Fruit fly (Drosophila melanogaster): ENCODE results near the gene ZnT86D.

DNA sequence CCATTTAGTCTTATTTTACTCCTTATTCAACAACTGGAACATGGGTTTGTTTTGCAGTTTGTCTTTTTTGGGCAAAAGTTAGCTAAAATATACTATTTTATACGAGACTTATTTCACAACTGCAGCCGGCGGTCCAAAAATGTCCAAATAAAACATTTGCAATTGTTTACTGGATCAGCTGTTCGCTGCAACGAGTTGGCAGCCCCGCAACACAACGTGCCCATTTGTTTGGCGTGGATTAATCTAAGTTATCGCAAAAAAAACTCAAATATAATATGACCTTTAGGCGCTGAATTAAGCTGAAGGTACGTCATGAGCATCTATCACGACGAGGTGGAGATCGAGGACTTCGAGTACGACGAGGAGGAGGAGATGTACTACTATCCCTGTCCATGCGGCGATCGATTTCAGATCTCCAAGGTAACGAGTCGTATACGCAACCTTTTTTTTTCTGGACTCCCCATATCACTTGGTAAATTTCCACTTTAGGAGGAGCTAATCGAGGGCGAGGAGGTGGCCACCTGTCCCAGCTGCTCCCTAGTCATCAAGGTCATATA is 17.4 kb upstream of the ZnT86D start, which contains the start of the genes CG17187 and Dph3:
- TF ChIP-seq CG8478 (optimal IDR thresholded peaks at IDR 0.05) (no peak), CTCF (optimal IDR thresholded peaks at IDR 0.05) (no peak)

Data from S2 (cell line).